Worm (Caenorhabditis elegans) whole organism, L2 larva: Measurements from ENCODE around the gene M151.10.

Experiments used
- C34F6.9 ChIP-seq: fragments of 150-350 bp; optimal IDR thresholded peaks from 2 replicates; lab custom pipeline; 2014; ENCODE audit warnings: missing biosample characterization, missing genetic modification characterization
- F13H6.1 ChIP-seq: sonication (generic microtip); optimal IDR thresholded peaks from 2 replicates; lab custom pipeline; 2016; ENCODE audit warnings: missing genetic modification characterization, missing compliant biosample characterization
- R02D3.7 ChIP-seq: fragments of 150-350 bp; optimal IDR thresholded peaks from 2 replicates; lab custom pipeline; 2014; ENCODE audit warnings: missing biosample characterization, missing genetic modification characterization
- Y55F3AM.14 ChIP-seq: fragments of 200-800 bp; sonication (Bioruptor generic); optimal IDR thresholded peaks from 2 replicates; lab custom pipeline; 2018; ENCODE audit warnings: mild to moderate bottlenecking, missing genetic modification characterization, missing compliant biosample characterization
- ZK546.5 ChIP-seq: sonication (generic microtip); optimal IDR thresholded peaks from 2 replicates; lab custom pipeline; 2017; ENCODE audit warnings: missing biosample characterization, missing genetic modification characterization
- alr-1 ChIP-seq: fragments of 150-350 bp; optimal IDR thresholded peaks from 2 replicates; lab custom pipeline; 2014; ENCODE audit warnings: missing biosample characterization, missing genetic modification characterization
- aly-2 ChIP-seq: fragments of 150-350 bp; optimal IDR thresholded peaks from 2 replicates; lab custom pipeline; 2014; ENCODE audit warnings: missing biosample characterization, missing genetic modification characterization
- ama-1 ChIP-seq: fragments of 150-350 bp; optimal IDR thresholded peaks from 2 replicates; lab custom pipeline; 2018; ENCODE audit warnings: inconsistent platforms
- ceh-16 ChIP-seq: fragments of 150-350 bp; optimal IDR thresholded peaks from 2 replicates; lab custom pipeline; 2014; ENCODE audit warnings: missing biosample characterization, missing genetic modification characterization
- ceh-82 ChIP-seq: fragments of 150-350 bp; optimal IDR thresholded peaks from 2 replicates; lab custom pipeline; 2014; ENCODE audit warnings: missing biosample characterization, missing genetic modification characterization
- crh-2 ChIP-seq: sonication (generic microtip); optimal IDR thresholded peaks from 2 replicates; lab custom pipeline; 2017; ENCODE audit warnings: missing biosample characterization, missing genetic modification characterization
- dmd-4 ChIP-seq: sonication (generic microtip); optimal IDR thresholded peaks from 2 replicates; lab custom pipeline; 2017; ENCODE audit warnings: missing biosample characterization, missing genetic modification characterization
- egl-27 ChIP-seq: sonication (generic microtip); optimal IDR thresholded peaks from 3 replicates; lab custom pipeline; 2017; ENCODE audit warnings: missing biosample characterization, missing genetic modification reagents, missing genetic modification characterization
- elt-1 ChIP-seq: fragments of 150-350 bp; optimal IDR thresholded peaks from 2 replicates; lab custom pipeline; 2014; ENCODE audit warnings: missing biosample characterization, missing genetic modification characterization
- elt-3 ChIP-seq: sonication (generic microtip); optimal IDR thresholded peaks from 2 replicates; lab custom pipeline; 2017; ENCODE audit warnings: missing biosample characterization, missing genetic modification characterization
- fos-1 ChIP-seq: fragments of 150-350 bp; optimal IDR thresholded peaks from 2 replicates; lab custom pipeline; 2014; ENCODE audit warnings: missing biosample characterization, missing genetic modification characterization
- gmeb-1 ChIP-seq: fragments of 150-350 bp; optimal IDR thresholded peaks from 2 replicates; lab custom pipeline; 2014; ENCODE audit warnings: missing biosample characterization, missing genetic modification characterization
- lin-11 ChIP-seq: fragments of 150-350 bp; sonication (generic microtip); optimal IDR thresholded peaks from 2 replicates; lab custom pipeline; 2014; ENCODE audit warnings: missing biosample characterization, missing genetic modification characterization, inconsistent platforms, mixed read lengths
- lin-13 ChIP-seq: fragments of 150-350 bp; optimal IDR thresholded peaks from 2 replicates; lab custom pipeline; 2014; ENCODE audit warnings: missing biosample characterization, missing genetic modification reagents, missing genetic modification characterization
- lin-39 ChIP-seq: fragments of 150-350 bp; optimal IDR thresholded peaks from 2 replicates; lab custom pipeline; 2014; ENCODE audit warnings: missing biosample characterization, missing genetic modification reagents, missing genetic modification characterization
- mbf-1 ChIP-seq: sonication (generic microtip); optimal IDR thresholded peaks from 2 replicates; lab custom pipeline; 2017; ENCODE audit warnings: missing biosample characterization, missing genetic modification characterization
- mdl-1 ChIP-seq, 2 experiments: fragments of 150-350 bp in 1 of 2; sonication (generic microtip) in 1 of 2; optimal IDR thresholded peaks; 2 replicates each; lab custom pipeline; 2017; ENCODE audit warnings: missing biosample characterization in 2 of 2, missing genetic modification characterization in 2 of 2
- nhr-10 ChIP-seq: sonication (generic microtip); optimal IDR thresholded peaks from 2 replicates; lab custom pipeline; 2017; ENCODE audit warnings: missing biosample characterization, missing genetic modification characterization
- nhr-11 ChIP-seq: fragments of 150-350 bp; optimal IDR thresholded peaks from 2 replicates; lab custom pipeline; 2014; ENCODE audit warnings: missing biosample characterization, missing genetic modification characterization
- nhr-12 ChIP-seq: fragments of 150-350 bp; optimal IDR thresholded peaks from 2 replicates; lab custom pipeline; 2014; ENCODE audit warnings: missing biosample characterization, missing genetic modification characterization
- nhr-21 ChIP-seq: fragments of 150-350 bp; optimal IDR thresholded peaks from 2 replicates; lab custom pipeline; 2014; ENCODE audit warnings: missing biosample characterization, missing genetic modification characterization
- nhr-23 ChIP-seq: fragments of 150-350 bp; optimal IDR thresholded peaks from 2 replicates; lab custom pipeline; 2014; ENCODE audit warnings: missing biosample characterization, missing genetic modification reagents, missing genetic modification characterization
- nhr-237 ChIP-seq: fragments of 150-350 bp; optimal IDR thresholded peaks from 2 replicates; lab custom pipeline; 2014; ENCODE audit warnings: missing biosample characterization, missing genetic modification characterization
- nhr-25 ChIP-seq: fragments of 150-350 bp; sonication (generic microtip); optimal IDR thresholded peaks from 3 replicates; lab custom pipeline; 2014; ENCODE audit warnings: missing biosample characterization, missing genetic modification characterization
- nhr-6 ChIP-seq: fragments of 150-350 bp; optimal IDR thresholded peaks from 2 replicates; lab custom pipeline; 2014; ENCODE audit warnings: missing biosample characterization, missing genetic modification characterization
- nhr-77 ChIP-seq: fragments of 150-350 bp; optimal IDR thresholded peaks from 2 replicates; lab custom pipeline; 2014; ENCODE audit warnings: missing biosample characterization, missing genetic modification characterization
- peb-1 ChIP-seq: fragments of 150-350 bp; optimal IDR thresholded peaks from 2 replicates; lab custom pipeline; 2014; ENCODE audit warnings: missing biosample characterization, missing genetic modification characterization
- sem-4 ChIP-seq: fragments of 150-350 bp; optimal IDR thresholded peaks from 2 replicates; lab custom pipeline; 2014; ENCODE audit warnings: missing biosample characterization, missing genetic modification reagents, missing genetic modification characterization
- skn-1 ChIP-seq: sonication (generic microtip); optimal IDR thresholded peaks from 2 replicates; lab custom pipeline; 2017; ENCODE audit warnings: missing biosample characterization, missing genetic modification characterization
- sma-3 ChIP-seq: sonication (generic microtip); optimal IDR thresholded peaks from 2 replicates; lab custom pipeline; 2016; ENCODE audit warnings: missing genetic modification reagents, missing genetic modification characterization, missing compliant biosample characterization
- sma-9 ChIP-seq, 2 experiments: fragments of 150-350 bp in 1 of 2; sonication (generic microtip) in 1 of 2; optimal IDR thresholded peaks; 2 replicates each; lab custom pipeline; 2014 to 2016; ENCODE audit warnings: missing genetic modification characterization in 2 of 2, mild to moderate bottlenecking in 1 of 2, missing biosample characterization in 1 of 2, missing compliant biosample characterization in 1 of 2, missing genetic modification reagents in 1 of 2, moderate library complexity in 1 of 2
- snpc-4 ChIP-seq: fragments of 150-350 bp; optimal IDR thresholded peaks from 2 replicates; lab custom pipeline; 2014; ENCODE audit warnings: missing biosample characterization, missing genetic modification characterization
- unc-39 ChIP-seq: fragments of 150-350 bp; optimal IDR thresholded peaks from 2 replicates; lab custom pipeline; 2014; ENCODE audit warnings: missing biosample characterization, missing genetic modification characterization
- unc-55 ChIP-seq: fragments of 150-350 bp; sonication (generic microtip); optimal IDR thresholded peaks from 3 replicates; lab custom pipeline; 2014; ENCODE audit warnings: missing biosample characterization, missing genetic modification reagents, missing genetic modification characterization
- zag-1 ChIP-seq: fragments of 150-350 bp; optimal IDR thresholded peaks from 2 replicates; lab custom pipeline; 2014; ENCODE audit warnings: missing biosample characterization, missing genetic modification characterization
- ztf-1 ChIP-seq: fragments of 200-800 bp; sonication (Bioruptor generic); conservative IDR thresholded peaks from 2 replicates; pipeline ENCODE4 v1.3.6; 2022; ENCODE audit warnings: missing genetic modification characterization, missing compliant biosample characterization
- ztf-4 ChIP-seq: fragments of 150-350 bp; optimal IDR thresholded peaks from 2 replicates; lab custom pipeline; 2014; ENCODE audit warnings: missing biosample characterization, missing genetic modification characterization

The M151.10 gene

ce11 chrII:3640197-3640596, at the start of gene M151.10:
Gene M151.10, minus strand, starts transcription at chrII:3640297.
- no peak for TF ChIP-seq nhr-23 (tag; lab: Kevin White, UChicago)
- no peak for TF ChIP-seq nhr-10 (tag; lab: Kevin White, UChicago)
- no peak for TF ChIP-seq nhr-11 (tag; lab: Kevin White, UChicago)
- no peak for TF ChIP-seq C34F6.9 (tag; lab: Kevin White, UChicago)
- no peak for TF ChIP-seq lin-39 (tag; lab: Kevin White, UChicago)
- no peak for TF ChIP-seq nhr-25
- TF ChIP-seq crh-2 (tag; lab: Kevin White, UChicago), result no peak
- no peak for TF ChIP-seq lin-11 (tag; lab: Kevin White, UChicago)
- no peak for TF ChIP-seq skn-1 (tag; lab: Kevin White, UChicago)
- TF ChIP-seq unc-39, result no peak
- TF ChIP-seq Y55F3AM.14 (GFP tag; lab: Kevin White, UChicago), result no peak
- TF ChIP-seq F13H6.1 (tag; lab: Kevin White, UChicago), result no peak
- TF ChIP-seq lin-13, result no peak
- TF ChIP-seq ceh-82 (tag; lab: Kevin White, UChicago), result no peak
- TF ChIP-seq unc-55 (GFP tag; lab: Kevin White, UChicago), result no peak
- TF ChIP-seq peb-1 (tag; lab: Kevin White, UChicago), result no peak
- TF ChIP-seq ztf-1, result no peak
- TF ChIP-seq, all 48 proteins: peak for 0

ce11 chrII:3688333-3688732, 48.2 kb upstream of the M151.10 start, which contains the start of gene ifas-1:
Gene ifas-1, minus strand, starts transcription at chrII:3688719.
- TF ChIP-seq peb-1 (tag; lab: Kevin White, UChicago) (no peak), C34F6.9 (tag; lab: Kevin White, UChicago) (no peak), R02D3.7 (tag; lab: Kevin White, UChicago) (no peak), snpc-4 (tag; lab: Kevin White, UChicago) (no peak), nhr-10 (tag; lab: Kevin White, UChicago) (no peak), elt-1 (no peak), sma-9 (GFP tag; optimal IDR thresholded peaks at IDR 0.05; lab: Kevin White, UChicago) (no peak), sma-9 (tag; optimal IDR thresholded peaks at IDR 0.05; lab: Kevin White, UChicago) (no peak), F13H6.1 (tag; lab: Kevin White, UChicago) (no peak), dmd-4 (tag; lab: Kevin White, UChicago) (no peak), ZK546.5 (no peak), mdl-1 (tag; optimal IDR thresholded peaks at IDR 0.05; lab: Kevin White, UChicago) (no peak), lin-39 (tag; lab: Kevin White, UChicago) (no peak), sem-4 (tag; lab: Kevin White, UChicago) (no peak), egl-27 (tag; lab: Kevin White, UChicago) (no peak)

- TF ChIP-seq nhr-10 (tag; lab: Kevin White, UChicago), result no peak
- TF ChIP-seq unc-55 (GFP tag; lab: Kevin White, UChicago), result peak; percentile 37
- TF ChIP-seq fos-1 (tag; lab: Kevin White, UChicago), result peak; percentile 44
Measured at ce11 chrII:3684487-3685067, 44.5 kb upstream of the M151.10 start.

ce11 chrII:3682770-3683234, 42.7 kb upstream of the M151.10 start, which contains the start of gene F19B10.1:
Gene F19B10.1, plus strand, starts transcription at chrII:3683184.
- TF ChIP-seq alr-1 (no peak), Y55F3AM.14 (GFP tag; lab: Kevin White, UChicago) (no peak), snpc-4 (tag; lab: Kevin White, UChicago) (peak; percentile 43), gmeb-1 (tag; lab: Kevin White, UChicago) (peak; percentile 91), nhr-237 (tag; lab: Kevin White, UChicago) (no peak), peb-1 (tag; lab: Kevin White, UChicago) (no peak), elt-3 (no peak), sem-4 (tag; lab: Kevin White, UChicago) (peak; percentile 57), nhr-10 (tag; lab: Kevin White, UChicago) (no peak), ZK546.5 (no peak), ama-1 (lab: Kevin White, UChicago) (no peak), nhr-11 (tag; lab: Kevin White, UChicago) (no peak), ceh-16 (tag; lab: Kevin White, UChicago) (no peak), mbf-1 (tag; lab: Kevin White, UChicago) (no peak), egl-27 (tag; lab: Kevin White, UChicago) (no peak), unc-39 (no peak), mdl-1 (tag; optimal IDR thresholded peaks at IDR 0.05; lab: Kevin White, UChicago) (peak in 1 of 2 experiments; percentile 55), nhr-21 (tag; lab: Kevin White, UChicago) (peak; percentile 61), C34F6.9 (tag; lab: Kevin White, UChicago) (peak; percentile 89), nhr-23 (tag; lab: Kevin White, UChicago) (no peak), aly-2 (tag; lab: Kevin White, UChicago) (no peak), fos-1 (tag; lab: Kevin White, UChicago) (peak; percentile 78), zag-1 (tag; lab: Kevin White, UChicago) (no peak), lin-11 (tag; lab: Kevin White, UChicago) (no peak), ztf-1 (no peak), ztf-4 (tag; lab: Kevin White, UChicago) (no peak), nhr-77 (tag; lab: Kevin White, UChicago) (no peak), nhr-6 (tag; lab: Kevin White, UChicago) (no peak), lin-13 (peak; percentile 78), sma-3 (peak; percentile 72), nhr-25 (no peak), sma-9 (GFP tag; optimal IDR thresholded peaks at IDR 0.05; lab: Kevin White, UChicago) (peak; percentile 80), sma-9 (tag; optimal IDR thresholded peaks at IDR 0.05; lab: Kevin White, UChicago) (no peak), R02D3.7 (tag; lab: Kevin White, UChicago) (no peak), elt-1 (no peak), dmd-4 (tag; lab: Kevin White, UChicago) (no peak), nhr-12 (tag; lab: Kevin White, UChicago) (no peak), unc-55 (GFP tag; lab: Kevin White, UChicago) (peak; percentile 66), lin-39 (tag; lab: Kevin White, UChicago) (no peak)
